Fruit fly (Drosophila melanogaster): ENCODE measurements around the gene CG18789.

The CG18789 gene

DNA sequence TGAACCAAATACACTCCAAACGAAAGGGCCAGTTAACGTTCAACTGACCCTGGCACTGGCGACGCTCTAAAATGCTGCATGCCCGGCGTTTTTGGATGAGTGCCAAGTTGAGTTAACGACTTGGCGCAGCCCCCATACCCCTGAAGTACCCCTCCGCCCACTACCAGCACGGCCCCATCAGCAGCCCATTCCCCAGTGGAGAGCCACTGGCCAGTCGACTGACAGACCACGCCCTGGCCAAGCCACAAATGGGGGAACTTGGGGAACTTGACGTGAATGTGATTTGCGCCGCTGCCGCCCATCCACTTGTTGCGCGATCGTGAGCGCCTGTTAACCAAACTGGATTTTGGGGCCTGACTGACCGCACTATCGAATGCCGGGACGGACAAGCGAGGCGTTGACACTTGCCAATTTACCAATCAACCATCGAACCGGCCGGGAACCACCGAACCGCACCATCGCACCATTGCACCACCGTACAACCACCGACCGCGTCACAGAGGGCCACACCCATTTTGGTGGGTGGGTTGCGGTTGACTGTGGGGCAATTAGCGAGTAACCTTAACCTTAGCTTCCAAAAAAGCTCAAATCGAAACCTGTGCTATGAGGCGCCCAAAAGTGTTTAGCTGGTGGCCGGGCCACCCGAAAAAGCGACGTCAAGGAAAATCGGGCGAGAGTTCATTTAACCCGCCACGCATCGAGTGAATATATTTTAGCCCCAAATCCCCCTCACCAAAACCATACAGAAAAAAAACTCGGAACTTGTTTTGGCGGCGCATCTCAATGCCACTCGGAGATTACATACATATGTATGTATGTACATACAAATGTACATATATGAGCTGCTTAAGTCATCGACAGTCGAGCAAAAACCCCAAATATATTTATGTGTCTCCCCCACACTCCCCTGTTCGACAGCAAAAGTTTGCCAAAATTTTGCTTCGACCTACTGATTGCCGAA lies 10.5 kb upstream of the CG18789 start (continued):
- TF ChIP-seq Nf-YC (tag; optimal IDR thresholded peaks at IDR 0.05) (peak; percentile 96), lola (GFP tag; optimal IDR thresholded peaks at IDR 0.05) (no peak), org-1 (GFP tag; optimal IDR thresholded peaks at IDR 0.05) (peak; percentile 28), ato (GFP tag; IDR thresholded peaks at IDR 0.05; ENCODE audit: partially characterized antibody) (no peak), Fer1 (GFP tag; optimal IDR thresholded peaks at IDR 0.05) (peak; percentile 35), CG3281 (GFP tag; optimal IDR thresholded peaks at IDR 0.05) (no peak), inv (GFP tag; IDR thresholded peaks at IDR 0.05; ENCODE audit: partially characterized antibody) (no peak), CG8290 (GFP tag; optimal IDR thresholded peaks at IDR 0.05) (no peak), CG8290 (tag; optimal IDR thresholded peaks at IDR 0.05) (peak in 1 of 2 experiments; percentile 55), CG12299 (tag; optimal IDR thresholded peaks at IDR 0.05) (peak; percentile 13), CrebB (tag; optimal IDR thresholded peaks at IDR 0.05) (peak; percentile 3), CG8359 (GFP tag; optimal IDR thresholded peaks at IDR 0.05; ENCODE audit: borderline replicate concordance) (peak; percentile 30), pho (GFP tag; optimal IDR thresholded peaks at IDR 0.05) (no peak), ase (GFP tag; IDR thresholded peaks at IDR 0.05) (no peak), CG15269 (tag; optimal IDR thresholded peaks at IDR 0.05) (peak; percentile 41), sug (tag; optimal IDR thresholded peaks at IDR 0.05) (peak; percentile 90), Doc3 (GFP tag; IDR thresholded peaks at IDR 0.05; ENCODE audit: partially characterized antibody) (no peak), cad (GFP tag; optimal IDR thresholded peaks at IDR 0.05) (no peak), ssp (GFP tag; IDR thresholded peaks at IDR 0.05) (no peak), tx (GFP tag; optimal IDR thresholded peaks at IDR 0.05) (no peak), Max (GFP tag; optimal IDR thresholded peaks at IDR 0.05) (no peak), ttk (GFP tag; IDR thresholded peaks at IDR 0.05) (no peak), sd (tag; optimal IDR thresholded peaks at IDR 0.05) (peak; percentile 93), Stat92E (GFP tag; optimal IDR thresholded peaks at IDR 0.05) (peak in 1 of 3 experiments; percentile 40), Myb (GFP tag; optimal IDR thresholded peaks at IDR 0.05) (no peak), Hr3 (GFP tag; optimal IDR thresholded peaks at IDR 0.05) (peak; percentile 44), Nf-YB (GFP tag; optimal IDR thresholded peaks at IDR 0.05) (peak; percentile 95), Dp (GFP tag; optimal IDR thresholded peaks at IDR 0.05) (peak; percentile 13), CG10274 (GFP tag; optimal IDR thresholded peaks at IDR 0.05) (no peak), CG42726 (GFP tag; IDR thresholded peaks at IDR 0.05; ENCODE audit: partially characterized antibody) (no peak), gsb-n (tag; optimal IDR thresholded peaks at IDR 0.05) (peak; percentile 82), abd-A (tag; optimal IDR thresholded peaks at IDR 0.05) (peak; percentile 99), CG31441 (GFP tag; IDR thresholded peaks at IDR 0.05) (no peak), CG4730 (GFP tag; IDR thresholded peaks at IDR 0.05) (no peak), CG2120 (GFP tag; optimal IDR thresholded peaks at IDR 0.05) (no peak), oc (tag; optimal IDR thresholded peaks at IDR 0.05) (no peak), Abd-B (GFP tag; optimal IDR thresholded peaks at IDR 0.05) (peak; percentile 81), CG18599 (GFP tag; optimal IDR thresholded peaks at IDR 0.05) (peak; percentile 40), vnd (GFP tag; IDR thresholded peaks at IDR 0.05; ENCODE audit: partially characterized antibody) (no peak), Pdp1 (GFP tag; optimal IDR thresholded peaks at IDR 0.05) (peak in 1 of 2 experiments; percentile 20), kni (GFP tag; optimal IDR thresholded peaks at IDR 0.05) (peak; percentile 95), HLHmδ (GFP tag; optimal IDR thresholded peaks at IDR 0.05) (peak; percentile 42), sim (GFP tag; IDR thresholded peaks at IDR 0.05) (no peak), sisA (GFP tag; IDR thresholded peaks at IDR 0.05) (no peak), CG15601 (tag; optimal IDR thresholded peaks at IDR 0.05) (peak; percentile 21), Blimp-1 (GFP tag; optimal IDR thresholded peaks at IDR 0.05) (peak; percentile 73), CG10543 (GFP tag; optimal IDR thresholded peaks at IDR 0.05) (peak; percentile 98)
